Worm (Caenorhabditis elegans) whole organism, L4 larva: ENCODE data around the gene add-2.

ENCODE experiments used
- D1046.2 ChIP-seq: fragments of 200-800 bp; sonication (Bioruptor generic); IDR thresholded peaks from 2 replicates; pipeline ENCODE4 v1.3.6; 2022; ENCODE audit warnings: missing genetic modification characterization, missing compliant biosample characterization
- F10B5.3 ChIP-seq: sonication (generic microtip); optimal IDR thresholded peaks from 2 replicates; lab custom pipeline; 2016; ENCODE audit warnings: mild to moderate bottlenecking, missing genetic modification characterization, missing compliant biosample characterization
- F26F4.8 ChIP-seq: fragments of 200-800 bp; sonication (Bioruptor generic); conservative IDR thresholded peaks from 2 replicates; pipeline ENCODE4 v1.3.6; 2022; ENCODE audit warnings: missing genetic modification characterization, missing compliant biosample characterization
- F37D6.2 ChIP-seq: sonication (generic microtip); optimal IDR thresholded peaks from 2 replicates; lab custom pipeline; 2016; ENCODE audit warnings: mild to moderate bottlenecking, missing genetic modification characterization, missing compliant biosample characterization
- F44E2.7 ChIP-seq: fragments of 200-800 bp; sonication (Bioruptor generic); IDR thresholded peaks from 2 replicates; pipeline ENCODE4 v2.1.2; 2022; ENCODE audit warnings: missing genetic modification characterization, missing compliant biosample characterization
- R02D3.7 ChIP-seq: fragments of 150-350 bp; sonication (generic microtip); optimal IDR thresholded peaks from 3 replicates; lab custom pipeline; 2014; ENCODE audit warnings: missing biosample characterization, missing genetic modification characterization
- T20F7.1 ChIP-seq: fragments of 200-800 bp; sonication (Bioruptor generic); optimal IDR thresholded peaks from 2 replicates; lab custom pipeline; 2018; ENCODE audit warnings: mild to moderate bottlenecking, missing genetic modification characterization, missing compliant biosample characterization
- Y105C5A.15 ChIP-seq: fragments of 200-800 bp; sonication (Bioruptor generic); IDR thresholded peaks from 2 replicates; pipeline ENCODE4 v1.3.6; 2022; ENCODE audit warnings: missing genetic modification characterization, missing compliant biosample characterization
- aha-1 ChIP-seq: fragments of 150-350 bp; peaks from one replicate; lab custom pipeline; 2014; ENCODE audit warnings: missing biosample characterization, missing genetic modification characterization
- ama-1 ChIP-seq: fragments of 150-350 bp; optimal IDR thresholded peaks from 2 replicates; lab custom pipeline; 2014; ENCODE audit warnings: inconsistent platforms, mixed read lengths
- ceh-20 ChIP-seq: fragments of 200-800 bp; sonication (Bioruptor generic); IDR thresholded peaks from 2 replicates; pipeline ENCODE4 v1.3.6; 2022; ENCODE audit warnings: missing genetic modification reagents, missing genetic modification characterization, missing compliant biosample characterization
- ceh-44 ChIP-seq: fragments of 200-800 bp; sonication (Bioruptor generic); IDR thresholded peaks from 2 replicates; pipeline ENCODE4 v1.3.6; 2022; ENCODE audit warnings: missing genetic modification reagents, missing genetic modification characterization, missing compliant biosample characterization
- ces-1 ChIP-seq: fragments of 150-350 bp; sonication (generic microtip); optimal IDR thresholded peaks from 4 replicates; lab custom pipeline; 2014; ENCODE audit warnings: missing biosample characterization, missing genetic modification reagents, missing genetic modification characterization
- daf-16 ChIP-seq, 3 experiments: sonication (generic microtip); optimal IDR thresholded peaks; 2 replicates each; lab custom pipeline; 2016 to 2017; ENCODE audit warnings: missing genetic modification characterization in 3 of 3, missing genetic modification reagents in 3 of 3, mild to moderate bottlenecking in 2 of 3, missing compliant biosample characterization in 2 of 3, missing biosample characterization in 1 of 3, moderate library complexity in 1 of 3
- dmd-6 ChIP-seq: fragments of 200-800 bp; sonication (Bioruptor generic); IDR thresholded peaks from 2 replicates; pipeline ENCODE4 v1.3.6; 2022; ENCODE audit warnings: missing genetic modification reagents, missing genetic modification characterization, missing compliant biosample characterization
- dpl-1 ChIP-seq: fragments of 150-350 bp; optimal IDR thresholded peaks from 2 replicates; lab custom pipeline; 2014; ENCODE audit warnings: missing biosample characterization, missing genetic modification reagents, missing genetic modification characterization
- dve-1 ChIP-seq: sonication (generic microtip); optimal IDR thresholded peaks from 2 replicates; lab custom pipeline; 2017; ENCODE audit warnings: antibody characterized with exemption, mild to moderate bottlenecking, missing genetic modification characterization, missing compliant biosample characterization; ENCODE audit not compliant: insufficient read depth
- fkh-10 ChIP-seq: fragments of 150-350 bp; optimal IDR thresholded peaks from 2 replicates; lab custom pipeline; 2014; ENCODE audit warnings: missing biosample characterization, missing genetic modification reagents, missing genetic modification characterization
- gei-8 ChIP-seq: fragments of 200-800 bp; sonication (Bioruptor generic); optimal IDR thresholded peaks from 2 replicates; lab custom pipeline; 2018; ENCODE audit warnings: mild to moderate bottlenecking, missing genetic modification characterization, missing compliant biosample characterization
- hlh-11 ChIP-seq: fragments of 200-800 bp; sonication (Bioruptor generic); optimal IDR thresholded peaks from 2 replicates; lab custom pipeline; 2018; ENCODE audit warnings: mild to moderate bottlenecking, missing genetic modification characterization, missing compliant biosample characterization
- jun-1 ChIP-seq: fragments of 150-350 bp; optimal IDR thresholded peaks from 2 replicates; lab custom pipeline; 2014; ENCODE audit warnings: missing biosample characterization, missing genetic modification reagents, missing genetic modification characterization
- lin-13 ChIP-seq: fragments of 150-350 bp; optimal IDR thresholded peaks from 2 replicates; lab custom pipeline; 2014; ENCODE audit warnings: missing biosample characterization, missing genetic modification reagents, missing genetic modification characterization
- lsy-2 ChIP-seq, 2 experiments: fragments of 150-350 bp in 1 of 2; sonication (generic microtip) in 1 of 2; optimal IDR thresholded peaks; 2 replicates each; lab custom pipeline; 2014 to 2017; ENCODE audit warnings: missing biosample characterization in 2 of 2, missing genetic modification characterization in 2 of 2
- mxl-2 ChIP-seq: fragments of 200-800 bp; sonication (Bioruptor generic); conservative IDR thresholded peaks from 2 replicates; pipeline ENCODE4 v1.3.6; 2022; ENCODE audit warnings: missing genetic modification reagents, missing genetic modification characterization, missing compliant biosample characterization
- nhr-11 ChIP-seq: fragments of 150-350 bp; optimal IDR thresholded peaks from 2 replicates; lab custom pipeline; 2014; ENCODE audit warnings: missing biosample characterization, missing genetic modification characterization
- nhr-25 ChIP-seq: sonication (generic microtip); optimal IDR thresholded peaks from 2 replicates; lab custom pipeline; 2017; ENCODE audit warnings: missing genetic modification characterization, mild to moderate bottlenecking, missing compliant biosample characterization, antibody characterized with exemption, moderate library complexity, borderline replicate concordance; ENCODE audit not compliant: insufficient read depth
- nhr-28 ChIP-seq: fragments of 150-350 bp; optimal IDR thresholded peaks from 2 replicates; lab custom pipeline; 2014; ENCODE audit warnings: missing biosample characterization, missing genetic modification characterization
- nhr-42 ChIP-seq: fragments of 200-800 bp; sonication (Bioruptor generic); IDR thresholded peaks from 2 replicates; pipeline ENCODE4 v1.3.6; 2022; ENCODE audit warnings: missing genetic modification characterization, missing compliant biosample characterization
- nhr-48 ChIP-seq: sonication (generic microtip); optimal IDR thresholded peaks from 2 replicates; lab custom pipeline; 2016; ENCODE audit warnings: mild to moderate bottlenecking, missing genetic modification characterization, missing compliant biosample characterization
- nhr-6 ChIP-seq: fragments of 150-350 bp; optimal IDR thresholded peaks from 2 replicates; lab custom pipeline; 2014; ENCODE audit warnings: missing biosample characterization, missing genetic modification characterization
- pqm-1 ChIP-seq: sonication (generic microtip); optimal IDR thresholded peaks from 2 replicates; lab custom pipeline; 2017; ENCODE audit warnings: missing biosample characterization, missing genetic modification characterization
- set-16 ChIP-seq: fragments of 200-800 bp; sonication (Bioruptor generic); IDR thresholded peaks from 2 replicates; pipeline ENCODE4 v1.3.6; 2022; ENCODE audit warnings: missing genetic modification reagents, missing genetic modification characterization, missing compliant biosample characterization
- skn-1 ChIP-seq: fragments of 150-350 bp; optimal IDR thresholded peaks from 2 replicates; lab custom pipeline; 2014; ENCODE audit warnings: missing biosample characterization, missing genetic modification characterization
- unc-39 ChIP-seq: sonication (generic microtip); optimal IDR thresholded peaks from 2 replicates; lab custom pipeline; 2017; ENCODE audit warnings: missing biosample characterization, missing genetic modification characterization
- zip-2 ChIP-seq: fragments of 150-350 bp; optimal IDR thresholded peaks from 2 replicates; lab custom pipeline; 2014; ENCODE audit warnings: missing biosample characterization, missing genetic modification characterization

add-2 gene

DNA sequence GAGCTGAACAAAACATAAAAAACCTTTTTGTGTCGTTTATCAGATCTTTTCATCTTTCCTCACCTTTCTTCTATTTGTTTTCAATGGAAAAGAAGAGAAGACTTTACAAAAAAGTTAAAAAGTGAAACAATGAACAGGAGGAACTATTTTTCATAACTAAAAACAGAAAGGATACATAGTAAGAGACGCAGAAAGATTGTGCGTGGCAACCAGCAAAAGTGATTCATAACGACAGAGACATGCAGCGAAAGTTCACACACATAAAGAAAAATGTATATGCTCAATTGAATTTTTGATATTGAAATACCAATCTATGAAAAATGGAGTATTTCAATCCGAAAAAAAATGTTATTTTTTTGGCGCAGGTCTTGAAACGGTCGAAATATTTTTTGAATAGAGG, 23.3 kb downstream of the add-2 start:
- TF ChIP-seq lin-13 (GFP tag; lab: Kevin White, UChicago) (no peak), dve-1 (tag; lab: Kevin White, UChicago) (peak; percentile 50), lsy-2 (tag; optimal IDR thresholded peaks at IDR 0.05; lab: Kevin White, UChicago) (peak in 1 of 2 experiments; percentile 43), ceh-44 (GFP tag; lab: Robert Waterston, UW) (no peak), nhr-6 (tag; lab: Kevin White, UChicago) (peak; percentile 81), nhr-11 (tag; lab: Kevin White, UChicago) (no peak)

DNA sequence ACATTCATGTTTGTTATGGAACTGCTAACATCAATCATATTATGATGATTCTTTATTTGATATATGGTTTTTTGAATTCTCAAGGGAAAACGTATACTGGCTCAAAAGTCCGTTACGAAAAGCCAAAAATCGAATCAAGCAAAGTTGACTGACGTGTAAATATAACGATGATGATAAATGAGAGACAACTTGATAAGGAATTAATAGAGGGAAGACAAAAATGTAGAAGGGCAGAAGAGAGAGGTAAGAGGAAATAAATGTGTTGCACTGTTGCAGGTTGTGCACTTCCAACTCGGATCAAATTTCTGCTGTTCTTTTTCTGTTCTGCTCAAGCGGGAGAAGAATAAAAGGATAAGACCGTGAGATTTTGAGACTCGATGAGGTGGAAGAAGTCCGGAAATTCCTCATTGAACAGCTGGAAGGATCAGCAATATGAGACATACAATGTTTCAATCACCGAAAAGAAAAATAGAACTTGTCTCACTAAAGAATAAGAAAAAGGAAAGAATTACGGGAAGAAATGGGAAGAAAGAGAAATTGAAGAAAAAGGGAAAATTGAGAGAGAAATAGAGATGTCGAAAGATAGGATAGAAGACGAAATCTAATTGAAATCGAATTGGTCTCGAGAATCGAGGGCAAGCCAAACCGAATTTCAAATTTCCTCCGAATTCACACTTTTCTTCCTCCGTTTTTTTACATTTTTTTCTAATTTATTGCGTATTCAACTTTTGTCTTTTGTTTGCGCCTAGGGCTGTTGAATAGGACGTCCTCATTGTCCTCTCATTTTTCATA, 26.9 kb downstream of the add-2 start:
- TF ChIP-seq jun-1 (tag; lab: Kevin White, UChicago), result no peak
- TF ChIP-seq ceh-20 (GFP tag; lab: Robert Waterston, UW), result peak; percentile 69
- TF ChIP-seq dmd-6 (GFP tag; lab: Robert Waterston, UW), result peak; percentile 62
- TF ChIP-seq daf-16 (GFP tag; optimal IDR thresholded peaks at IDR 0.05; lab: Kevin White, UChicago), result no peak
- peak; percentile 22 for TF ChIP-seq daf-16 (tag; optimal IDR thresholded peaks at IDR 0.05; lab: Kevin White, UChicago)
- TF ChIP-seq dpl-1 (GFP tag; lab: Kevin White, UChicago), result peak; percentile 4
- no peak for TF ChIP-seq skn-1
- TF ChIP-seq Y105C5A.15 (GFP tag; lab: Robert Waterston, UW), result no peak
- TF ChIP-seq fkh-10 (GFP tag; lab: Kevin White, UChicago), result peak; percentile 48
- peak in 1 of 2 experiments; percentile 26 for TF ChIP-seq lsy-2 (tag; optimal IDR thresholded peaks at IDR 0.05; lab: Kevin White, UChicago)
- peak; percentile 3 for TF ChIP-seq aha-1 (tag; lab: Kevin White, UChicago)
- no peak for TF ChIP-seq F44E2.7 (GFP tag; lab: Robert Waterston, UW)
- no peak for TF ChIP-seq ama-1 (lab: Kevin White, UChicago)
- TF ChIP-seq F10B5.3 (tag; lab: Kevin White, UChicago), result no peak
- TF ChIP-seq F26F4.8 (GFP tag; lab: Robert Waterston, UW), result no peak
- TF ChIP-seq ces-1, result peak; percentile 62
- peak; percentile 25 for TF ChIP-seq nhr-28 (tag; lab: Kevin White, UChicago)
- TF ChIP-seq nhr-48 (tag; lab: Kevin White, UChicago), result no peak
- TF ChIP-seq hlh-11 (tag; lab: Kevin White, UChicago), result peak; percentile 0
- TF ChIP-seq nhr-6 (tag; lab: Kevin White, UChicago), result peak; percentile 65
- TF ChIP-seq gei-8 (GFP tag; lab: Kevin White, UChicago), result no peak
- no peak for TF ChIP-seq set-16 (GFP tag; lab: Robert Waterston, UW)
- no peak for TF ChIP-seq mxl-2
- peak; percentile 61 for TF ChIP-seq pqm-1 (tag; lab: Kevin White, UChicago)
- TF ChIP-seq R02D3.7 (tag; lab: Kevin White, UChicago), result no peak
- no peak for TF ChIP-seq T20F7.1 (GFP tag; lab: Kevin White, UChicago)

ce11 chrV:11985384-11985783, 27.8 kb downstream of the add-2 start, which contains the start of gene mans-2:
Gene mans-2 (minus strand): TSS chrV:11985484.
- TF ChIP-seq F37D6.2 (tag; lab: Kevin White, UChicago) (no peak), gei-8 (GFP tag; lab: Kevin White, UChicago) (no peak), F44E2.7 (GFP tag; lab: Robert Waterston, UW) (no peak), D1046.2 (GFP tag; lab: Robert Waterston, UW) (no peak), nhr-42 (GFP tag; lab: Robert Waterston, UW) (no peak), aha-1 (tag; lab: Kevin White, UChicago) (no peak), nhr-25 (tag; lab: Kevin White, UChicago) (no peak), zip-2 (tag; lab: Kevin White, UChicago) (no peak), unc-39 (tag; lab: Kevin White, UChicago) (no peak), F10B5.3 (tag; lab: Kevin White, UChicago) (no peak)
